Worm (Caenorhabditis elegans): ENCODE results near the gene F42A9.7.
A peak's percentile ranks its signal among the peaks of the same experiment; 100 is the strongest.

The F42A9.7 gene

DNA sequence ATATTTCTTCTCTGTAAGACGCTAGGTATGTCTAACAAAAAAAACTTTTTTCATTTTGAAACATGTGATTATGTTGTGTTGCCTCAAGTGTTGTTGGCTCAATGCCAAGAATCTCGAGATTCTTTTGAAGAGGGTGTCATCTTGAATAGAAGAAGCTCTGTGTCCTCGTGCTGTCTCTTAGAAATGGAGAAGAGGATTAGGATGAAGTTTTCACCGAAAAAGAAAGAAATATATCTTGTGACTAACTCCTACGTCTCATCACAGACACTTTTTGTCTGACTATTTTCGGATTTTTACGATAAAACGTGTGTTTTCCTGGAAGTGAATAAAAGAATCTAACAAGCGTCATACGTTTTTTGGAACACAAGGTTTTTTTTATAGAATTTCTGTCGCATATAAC, 29.3 kb downstream of the F42A9.7 start:
- TF ChIP-seq nhr-11 (tag; optimal IDR thresholded peaks at IDR 0.05) (no peak), mab-5 (tag; optimal IDR thresholded peaks at IDR 0.05) (no peak), ztf-4 (tag; optimal IDR thresholded peaks at IDR 0.05) (no peak), nhr-77 (tag; optimal IDR thresholded peaks at IDR 0.05) (no peak), nhr-25 (tag; optimal IDR thresholded peaks at IDR 0.05) (no peak), sma-9 (GFP tag; optimal IDR thresholded peaks at IDR 0.05) (peak; percentile 16), sma-9 (tag; optimal IDR thresholded peaks at IDR 0.05) (no peak), lin-13 (GFP tag; optimal IDR thresholded peaks at IDR 0.05) (no peak), nhr-21 (tag; optimal IDR thresholded peaks at IDR 0.05) (no peak), zag-1 (tag; optimal IDR thresholded peaks at IDR 0.05) (no peak), aly-2 (tag; optimal IDR thresholded peaks at IDR 0.05) (no peak), sem-4 (tag; optimal IDR thresholded peaks at IDR 0.05) (no peak), lin-39 (tag; optimal IDR thresholded peaks at IDR 0.05) (no peak), peb-1 (tag; optimal IDR thresholded peaks at IDR 0.05) (no peak), C34F6.9 (tag; optimal IDR thresholded peaks at IDR 0.05) (peak; percentile 29), snpc-4 (tag; optimal IDR thresholded peaks at IDR 0.05) (no peak), ztf-1 (GFP tag; conservative IDR thresholded peaks at IDR 0.05) (no peak), ceh-82 (tag; optimal IDR thresholded peaks at IDR 0.05) (no peak), nhr-10 (tag; optimal IDR thresholded peaks at IDR 0.05) (no peak), nhr-6 (tag; optimal IDR thresholded peaks at IDR 0.05) (no peak), fos-1 (tag; optimal IDR thresholded peaks at IDR 0.05) (no peak), sma-3 (GFP tag; optimal IDR thresholded peaks at IDR 0.05) (no peak), gmeb-1 (tag; optimal IDR thresholded peaks at IDR 0.05) (no peak), mbf-1 (tag; optimal IDR thresholded peaks at IDR 0.05) (no peak), crh-2 (tag; optimal IDR thresholded peaks at IDR 0.05) (peak; percentile 45), F13H6.1 (tag; optimal IDR thresholded peaks at IDR 0.05) (no peak), alr-1 (tag; optimal IDR thresholded peaks at IDR 0.05) (no peak)

ce11 chrIV:8587057-8587456, 29.9 kb downstream of the F42A9.7 start:
- TF ChIP-seq nhr-10 (tag; optimal IDR thresholded peaks at IDR 0.05) = no peak
- peak; percentile 39 for TF ChIP-seq C34F6.9 (tag; optimal IDR thresholded peaks at IDR 0.05)
- no peak for TF ChIP-seq ceh-16 (tag; optimal IDR thresholded peaks at IDR 0.05)
- TF ChIP-seq ZK546.5 (tag; optimal IDR thresholded peaks at IDR 0.05) = no peak
- peak; percentile 19 for TF ChIP-seq Y55F3AM.14 (GFP tag; optimal IDR thresholded peaks at IDR 0.05)
- TF ChIP-seq unc-55 (GFP tag; optimal IDR thresholded peaks at IDR 0.05) = peak; percentile 25
- TF ChIP-seq egl-27 (tag; optimal IDR thresholded peaks at IDR 0.05) = peak; percentile 58
- TF ChIP-seq nhr-25 (tag; optimal IDR thresholded peaks at IDR 0.05) = no peak
- peak; percentile 55 for TF ChIP-seq fos-1 (tag; optimal IDR thresholded peaks at IDR 0.05)
- TF ChIP-seq zag-1 (tag; optimal IDR thresholded peaks at IDR 0.05) = peak; percentile 70
- TF ChIP-seq mbf-1 (tag; optimal IDR thresholded peaks at IDR 0.05) = no peak
- peak; percentile 5 for TF ChIP-seq nhr-21 (tag; optimal IDR thresholded peaks at IDR 0.05)
- peak; percentile 76 for TF ChIP-seq nhr-129 (tag; optimal IDR thresholded peaks at IDR 0.05)
- TF ChIP-seq aly-2 (tag; optimal IDR thresholded peaks at IDR 0.05) = no peak
- peak; percentile 66 for TF ChIP-seq sem-4 (tag; optimal IDR thresholded peaks at IDR 0.05)
- TF ChIP-seq elt-1 (tag; optimal IDR thresholded peaks at IDR 0.05) = no peak
- no peak for TF ChIP-seq ztf-1 (GFP tag; conservative IDR thresholded peaks at IDR 0.05)
- TF ChIP-seq ztf-11 (tag; optimal IDR thresholded peaks at IDR 0.05) = no peak
- TF ChIP-seq ceh-82 (tag; optimal IDR thresholded peaks at IDR 0.05) = peak; percentile 1
- no peak for TF ChIP-seq nhr-23 (tag; optimal IDR thresholded peaks at IDR 0.05)
- no peak for TF ChIP-seq blmp-1 (tag; optimal IDR thresholded peaks at IDR 0.05; ENCODE audit: insufficient read depth)
- TF ChIP-seq nhr-6 (tag; optimal IDR thresholded peaks at IDR 0.05) = peak; percentile 43
- no peak for TF ChIP-seq elt-3 (tag; optimal IDR thresholded peaks at IDR 0.05)
- peak; percentile 77 for TF ChIP-seq unc-62 (GFP tag; optimal IDR thresholded peaks at IDR 0.05)
- TF ChIP-seq nhr-11 (tag; optimal IDR thresholded peaks at IDR 0.05) = no peak
- TF ChIP-seq ama-1 (optimal IDR thresholded peaks at IDR 0.05) = no peak
- TF ChIP-seq lsy-2 (tag; optimal IDR thresholded peaks at IDR 0.05) = peak; percentile 20 to 71
- TF ChIP-seq ztf-4 (tag; optimal IDR thresholded peaks at IDR 0.05) = peak; percentile 35
- TF ChIP-seq mdl-1 (tag; optimal IDR thresholded peaks at IDR 0.05) = peak; percentile 19 to 40
- peak; percentile 22 for TF ChIP-seq lin-13 (GFP tag; optimal IDR thresholded peaks at IDR 0.05)
- no peak for TF ChIP-seq lin-11 (tag; optimal IDR thresholded peaks at IDR 0.05)
- TF ChIP-seq sma-9 (GFP tag; optimal IDR thresholded peaks at IDR 0.05) = peak; percentile 94
- no peak for TF ChIP-seq sma-9 (tag; optimal IDR thresholded peaks at IDR 0.05)
- TF ChIP-seq lin-39 (tag; optimal IDR thresholded peaks at IDR 0.05) = no peak
- peak; percentile 95 for TF ChIP-seq F13H6.1 (tag; optimal IDR thresholded peaks at IDR 0.05)
